ENCODE assay signal across 1 worm cellular context in the genomic region with DNA sequence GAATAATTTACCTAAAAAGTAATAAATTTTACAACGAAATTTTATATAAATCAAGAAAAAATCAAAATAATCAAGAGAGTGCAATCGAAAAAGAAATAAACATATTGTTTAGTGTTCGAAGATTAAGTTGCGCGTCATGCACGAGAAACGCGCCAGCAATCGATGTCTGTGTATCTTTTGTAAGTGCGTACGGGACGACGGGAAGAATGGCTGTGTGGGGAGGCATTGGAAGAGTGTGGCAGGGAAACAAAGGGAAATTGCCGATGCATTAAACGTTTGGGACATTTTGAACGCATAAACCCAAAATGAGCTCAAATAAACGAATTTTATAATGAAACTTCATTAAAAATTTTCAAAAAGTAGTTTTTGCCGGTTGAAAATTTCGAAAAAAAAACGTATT.
TF ChIP-seq lines count a peak whose summit lies in the region.

Gene immt-1, minus strand, starts transcription at position 11 of the 400 bp plus-strand sequence.

TF ChIP-seq in whole organism, L4 larva, 104 proteins besides CTCF, POLR2A, EP300 and RAD21 (continued from another document):
- TF ChIP-seq mes-2 (tag; optimal IDR thresholded peaks at IDR 0.05; lab: Kevin White, UChicago; ENCODE audit: poor library complexity, severe bottlenecking) (peak; percentile 89), nhr-42 (GFP tag; IDR thresholded peaks at IDR 0.05; lab: Robert Waterston, UW) (no peak), dmd-8 (GFP tag; IDR thresholded peaks at IDR 0.05; lab: Robert Waterston, UW) (no peak), lsy-2 (tag; optimal IDR thresholded peaks at IDR 0.05; lab: Kevin White, UChicago) (peak; percentile 51 to 94), arid-1 (GFP tag; conservative IDR thresholded peaks at IDR 0.05; lab: Robert Waterston, UW) (no peak), mdt-29 (GFP tag; IDR thresholded peaks at IDR 0.05; lab: Robert Waterston, UW) (no peak), madf-9 (GFP tag; conservative IDR thresholded peaks at IDR 0.05; lab: Robert Waterston, UW) (peak; percentile 37; the same call in 1 of the 2 replicates), nhr-77 (tag; optimal IDR thresholded peaks at IDR 0.05; lab: Kevin White, UChicago) (peak; percentile 49), aha-1 (tag; lab: Kevin White, UChicago) (peak; percentile 99), F37D6.2 (tag; optimal IDR thresholded peaks at IDR 0.05; lab: Kevin White, UChicago) (peak; percentile 31), aly-2 (tag; optimal IDR thresholded peaks at IDR 0.05; lab: Kevin White, UChicago) (no peak), lin-38 (GFP tag; IDR thresholded peaks at IDR 0.05; lab: Robert Waterston, UW) (no peak; the same call in 1 of the 2 replicates), F44E2.7 (GFP tag; IDR thresholded peaks at IDR 0.05; lab: Robert Waterston, UW) (no peak), egl-43 (GFP tag; IDR thresholded peaks at IDR 0.05; lab: Robert Waterston, UW) (no peak), unc-130 (GFP tag; optimal IDR thresholded peaks at IDR 0.05; lab: Kevin White, UChicago) (no peak), daf-19 (GFP tag; conservative IDR thresholded peaks at IDR 0.05; lab: Robert Waterston, UW) (no peak), nhr-28 (tag; optimal IDR thresholded peaks at IDR 0.05; lab: Kevin White, UChicago) (peak; percentile 82), ZK546.5 (tag; optimal IDR thresholded peaks at IDR 0.05; lab: Kevin White, UChicago) (no peak), duxl-1 (tag; optimal IDR thresholded peaks at IDR 0.05; lab: Kevin White, UChicago; ENCODE audit: poor library complexity) (peak; percentile 52), nhr-76 (tag; optimal IDR thresholded peaks at IDR 0.05; lab: Kevin White, UChicago) (no peak), lin-29 (GFP tag; IDR thresholded peaks at IDR 0.05; lab: Robert Waterston, UW) (no peak), nhr-6 (tag; optimal IDR thresholded peaks at IDR 0.05; lab: Kevin White, UChicago) (peak; percentile 82), lin-39 (tag; optimal IDR thresholded peaks at IDR 0.05; lab: Kevin White, UChicago) (no peak), nhr-41 (GFP tag; IDR thresholded peaks at IDR 0.05; lab: Robert Waterston, UW) (no peak), unc-62 (GFP tag; optimal IDR thresholded peaks at IDR 0.05 in 1 of 2; lab: Kevin White, UChicago) (peak in 1 of 2 experiments; percentile 62), unc-62 (tag; optimal IDR thresholded peaks at IDR 0.05; lab: Kevin White, UChicago) (no peak), saeg-2 (GFP tag; IDR thresholded peaks at IDR 0.05; lab: Robert Waterston, UW) (no peak), attf-4 (tag; optimal IDR thresholded peaks at IDR 0.05; lab: Kevin White, UChicago) (no peak), ztf-7 (tag; optimal IDR thresholded peaks at IDR 0.05; lab: Kevin White, UChicago) (peak; percentile 37), mxl-3 (GFP tag; optimal IDR thresholded peaks at IDR 0.05; lab: Kevin White, UChicago) (peak; percentile 79), T20F7.1 (GFP tag; optimal IDR thresholded peaks at IDR 0.05; lab: Kevin White, UChicago) (peak; percentile 64), ctbp-1 (GFP tag; IDR thresholded peaks at IDR 0.05; lab: Robert Waterston, UW) (peak; percentile 53; the same call in 1 of the 2 replicates), php-3 (GFP tag; IDR thresholded peaks at IDR 0.05; lab: Robert Waterston, UW) (no peak), lin-1 (GFP tag; IDR thresholded peaks at IDR 0.05; lab: Robert Waterston, UW) (no peak), daf-12 (tag; optimal IDR thresholded peaks at IDR 0.05; lab: Kevin White, UChicago) (no peak), zfp-2 (tag; optimal IDR thresholded peaks at IDR 0.05; lab: Kevin White, UChicago) (no peak), dmd-9 (GFP tag; IDR thresholded peaks at IDR 0.05; lab: Robert Waterston, UW) (no peak), skn-1 (tag; optimal IDR thresholded peaks at IDR 0.05; lab: Kevin White, UChicago) (no peak), lir-3 (tag; optimal IDR thresholded peaks at IDR 0.05; lab: Kevin White, UChicago) (no peak), ceh-20 (GFP tag; IDR thresholded peaks at IDR 0.05; lab: Robert Waterston, UW) (no peak), R02D3.7 (tag; optimal IDR thresholded peaks at IDR 0.05; lab: Kevin White, UChicago) (no peak), madf-5 (GFP tag; IDR thresholded peaks at IDR 0.05; lab: Robert Waterston, UW) (0 out of 4 replicates have a peak, but pooled peaks of 1 of the 2 experiments have one; percentile 24), dve-1 (tag; optimal IDR thresholded peaks at IDR 0.05; lab: Kevin White, UChicago; ENCODE audit: insufficient read depth) (peak; percentile 90), nhr-48 (tag; optimal IDR thresholded peaks at IDR 0.05; lab: Kevin White, UChicago) (peak; percentile 16), spr-3 (GFP tag; optimal IDR thresholded peaks at IDR 0.05; lab: Kevin White, UChicago) (no peak)
